Worm (Caenorhabditis elegans) whole organism, L1 larva: Measurements from ENCODE around the gene tsr-1.

ENCODE experiments used
- egl-27 ChIP-seq, 2 experiments: fragments of 150-350 bp in 1 of 2; sonication (generic microtip); optimal IDR thresholded peaks; 3 replicates each; lab custom pipeline; 2017 to 2018; ENCODE audit warnings: missing biosample characterization in 2 of 2, missing genetic modification characterization in 2 of 2, missing genetic modification reagents in 2 of 2
- lin-39 ChIP-seq: fragments of 150-350 bp; optimal IDR thresholded peaks from 2 replicates; lab custom pipeline; 2014; ENCODE audit warnings: missing biosample characterization, missing genetic modification reagents, missing genetic modification characterization
- nhr-237 ChIP-seq: fragments of 150-350 bp; optimal IDR thresholded peaks from 2 replicates; lab custom pipeline; 2014; ENCODE audit warnings: missing biosample characterization, missing genetic modification characterization
- nhr-71 ChIP-seq: sonication (generic microtip); optimal IDR thresholded peaks from 2 replicates; lab custom pipeline; 2016; ENCODE audit warnings: mild to moderate bottlenecking, missing genetic modification characterization, moderate library complexity, missing compliant biosample characterization
- nhr-90 ChIP-seq: sonication (generic microtip); optimal IDR thresholded peaks from 2 replicates; lab custom pipeline; 2016; ENCODE audit warnings: mild to moderate bottlenecking, missing genetic modification characterization, missing compliant biosample characterization; ENCODE audit not compliant: poor library complexity
- snpc-4 ChIP-seq: fragments of 150-350 bp; optimal IDR thresholded peaks from 2 replicates; lab custom pipeline; 2014; ENCODE audit warnings: missing biosample characterization, missing genetic modification characterization

DNA sequence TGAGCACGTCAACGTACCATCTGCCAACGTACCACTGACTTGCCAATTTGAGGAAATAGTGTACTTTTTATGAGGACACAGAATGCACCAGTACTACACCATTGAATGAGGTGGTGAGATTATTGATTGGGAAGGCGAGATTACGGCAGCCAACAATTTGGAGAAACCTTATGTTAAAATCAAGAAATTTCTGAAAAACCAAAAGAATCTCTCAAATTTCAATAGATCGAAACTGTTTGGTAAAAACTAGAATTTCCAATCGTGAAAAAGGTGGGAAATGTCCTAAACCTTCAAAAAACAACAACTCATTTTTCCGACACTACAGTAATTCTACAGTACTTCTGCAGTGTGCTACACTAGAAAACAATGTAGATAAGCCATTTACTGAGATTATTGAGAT is 41.2 kb downstream of the tsr-1 start, which contains the start of gene ceh-86:
- TF ChIP-seq nhr-237 (tag; lab: Kevin White, UChicago) (no peak), egl-27 (tag; optimal IDR thresholded peaks at IDR 0.05; lab: Kevin White, UChicago) (no peak), nhr-90 (tag; lab: Kevin White, UChicago) (no peak), lin-39 (tag; lab: Kevin White, UChicago) (no peak), nhr-71 (tag; lab: Kevin White, UChicago) (no peak), snpc-4 (tag; lab: Kevin White, UChicago) (no peak)
